2 fruit fly cellular contexts compared by ENCODE assay signal in genomic region chr2L:11251181-11251580, dm6.
A peak's percentile ranks its signal among the peaks of the same experiment; 100 is the strongest.
TF ChIP-seq lines count a peak whose summit lies in the region.

No protein-coding gene starts in this region.

- no peak for TF ChIP-seq CTCF in whole organism, embryonic (GFP tag; optimal IDR thresholded peaks at IDR 0.05; lab: Kevin White, UChicago)

TF ChIP-seq in whole organism, embryonic, 481 proteins besides CTCF, POLR2A, EP300 and RAD21:
- no peak for TF ChIP-seq CG34376 (GFP tag; optimal IDR thresholded peaks at IDR 0.05; lab: Kevin White, UChicago)
- TF ChIP-seq D19A (tag; optimal IDR thresholded peaks at IDR 0.05; lab: Kevin White, UChicago) = peak; percentile 66
- peak; percentile 29 for TF ChIP-seq CG18599 (GFP tag; optimal IDR thresholded peaks at IDR 0.05; lab: Kevin White, UChicago)
- peak; percentile 62 for TF ChIP-seq sens (GFP tag; lab: Kevin White, UChicago)

TF ChIP-seq in whole organism, prepupa, 60 proteins besides CTCF, POLR2A, EP300 and RAD21:
- peak; percentile 66 for TF ChIP-seq Eip78C (GFP tag; lab: Kevin White, UChicago)
- TF ChIP-seq CG11762 (GFP tag; optimal IDR thresholded peaks at IDR 0.05; lab: Kevin White, UChicago; ENCODE audit: insufficient read depth) = no peak
- no peak for TF ChIP-seq esn (GFP tag; optimal IDR thresholded peaks at IDR 0.05; lab: Kevin White, UChicago)
- TF ChIP-seq fkh (GFP tag; optimal IDR thresholded peaks at IDR 0.05; lab: Kevin White, UChicago) = no peak
- no peak for TF ChIP-seq Eip75B (GFP tag; optimal IDR thresholded peaks at IDR 0.05; lab: Kevin White, UChicago)
- TF ChIP-seq ss (GFP tag; optimal IDR thresholded peaks at IDR 0.05; lab: Kevin White, UChicago) = no peak
- TF ChIP-seq Hr38 (GFP tag; optimal IDR thresholded peaks at IDR 0.05; lab: Kevin White, UChicago) = no peak
- peak; percentile 38; the same call in 1 of the 3 replicates for TF ChIP-seq CG8119 (GFP tag; IDR thresholded peaks at IDR 0.05; lab: Robert Waterston, UW)
- TF ChIP-seq CG8319 (GFP tag; optimal IDR thresholded peaks at IDR 0.05; lab: Kevin White, UChicago) = no peak
- no peak for TF ChIP-seq CG16779 (tag; optimal IDR thresholded peaks at IDR 0.05; lab: Kevin White, UChicago)
- TF ChIP-seq dac (GFP tag; optimal IDR thresholded peaks at IDR 0.05; lab: Kevin White, UChicago) = no peak
- no peak for TF ChIP-seq Hr39 (GFP tag; optimal IDR thresholded peaks at IDR 0.05; lab: Kevin White, UChicago)
- TF ChIP-seq achi (GFP tag; optimal IDR thresholded peaks at IDR 0.05; lab: Kevin White, UChicago) = no peak
- no peak for TF ChIP-seq CG3032 (tag; optimal IDR thresholded peaks at IDR 0.05; lab: Kevin White, UChicago)
- no peak for TF ChIP-seq Lpt (GFP tag; optimal IDR thresholded peaks at IDR 0.05; lab: Kevin White, UChicago)
- no peak for TF ChIP-seq dsx (GFP tag; optimal IDR thresholded peaks at IDR 0.05; lab: Kevin White, UChicago; ENCODE audit: poor library complexity, severe bottlenecking)
- no peak for TF ChIP-seq Ets21C (GFP tag; optimal IDR thresholded peaks at IDR 0.05; lab: Kevin White, UChicago)
- no peak for TF ChIP-seq acj6 (GFP tag; optimal IDR thresholded peaks at IDR 0.05; lab: Kevin White, UChicago)
- no peak for TF ChIP-seq Sox14 (GFP tag; optimal IDR thresholded peaks at IDR 0.05; lab: Kevin White, UChicago)
- TF ChIP-seq vri (GFP tag; optimal IDR thresholded peaks at IDR 0.05; lab: Kevin White, UChicago) = no peak
- peak; percentile 41 for TF ChIP-seq CG32006 (GFP tag; optimal IDR thresholded peaks at IDR 0.05; lab: Kevin White, UChicago)
- no peak for TF ChIP-seq CG10631 (GFP tag; optimal IDR thresholded peaks at IDR 0.05; lab: Kevin White, UChicago)
- no peak for TF ChIP-seq topi (GFP tag; optimal IDR thresholded peaks at IDR 0.05; lab: Kevin White, UChicago)
- TF ChIP-seq CG11902 (GFP tag; optimal IDR thresholded peaks at IDR 0.05; lab: Kevin White, UChicago) = no peak
- TF ChIP-seq CG15336 (GFP tag; IDR thresholded peaks at IDR 0.05; lab: Robert Waterston, UW) = 0 out of 2 replicates have a peak, but pooled peaks have one; percentile 34
- no peak for TF ChIP-seq CG6163 (GFP tag; IDR thresholded peaks at IDR 0.05; lab: Robert Waterston, UW)
- no peak for TF ChIP-seq Ets96B (tag; optimal IDR thresholded peaks at IDR 0.05; lab: Kevin White, UChicago)
- TF ChIP-seq eg (GFP tag; IDR thresholded peaks at IDR 0.05; lab: Robert Waterston, UW) = 0 out of 3 replicates have a peak, but pooled peaks have one; percentile 15
- no peak for TF ChIP-seq OdsH (GFP tag; optimal IDR thresholded peaks at IDR 0.05; lab: Kevin White, UChicago)
- no peak for TF ChIP-seq CG7368 (GFP tag; optimal IDR thresholded peaks at IDR 0.05; lab: Kevin White, UChicago)
- TF ChIP-seq lz (GFP tag; optimal IDR thresholded peaks at IDR 0.05; lab: Kevin White, UChicago) = peak; percentile 7
- no peak for TF ChIP-seq Smox (GFP tag; optimal IDR thresholded peaks at IDR 0.05; lab: Kevin White, UChicago)
- TF ChIP-seq CG11294 (GFP tag; IDR thresholded peaks at IDR 0.05; lab: Robert Waterston, UW) = no peak
- no peak for TF ChIP-seq Sox102F (GFP tag; optimal IDR thresholded peaks at IDR 0.05; lab: Kevin White, UChicago)
- TF ChIP-seq Gug (GFP tag; IDR thresholded peaks at IDR 0.05; lab: Robert Waterston, UW) = no peak
- peak; percentile 56 for TF ChIP-seq Hr4 (GFP tag; optimal IDR thresholded peaks at IDR 0.05; lab: Kevin White, UChicago)
- TF ChIP-seq spab (GFP tag; optimal IDR thresholded peaks at IDR 0.05; lab: Kevin White, UChicago) = no peak
- TF ChIP-seq CG9139 (GFP tag; optimal IDR thresholded peaks at IDR 0.05; lab: Kevin White, UChicago) = no peak
